Worm (Caenorhabditis elegans) whole organism, L4 larva: ENCODE data around the gene T05B4.10.
A peak's percentile ranks its signal among the peaks of the same experiment; 100 is the strongest.

ENCODE experiments used
- ama-1 ChIP-seq: fragments of 150-350 bp; optimal IDR thresholded peaks from 2 replicates; lab custom pipeline; 2014; ENCODE audit warnings: inconsistent platforms, mixed read lengths
- ceh-20 ChIP-seq: fragments of 200-800 bp; sonication (Bioruptor generic); IDR thresholded peaks from 2 replicates; pipeline ENCODE4 v1.3.6; 2022; ENCODE audit warnings: missing genetic modification reagents, missing genetic modification characterization, missing compliant biosample characterization
- fkh-10 ChIP-seq: fragments of 150-350 bp; optimal IDR thresholded peaks from 2 replicates; lab custom pipeline; 2014; ENCODE audit warnings: missing biosample characterization, missing genetic modification reagents, missing genetic modification characterization
- nhr-41 ChIP-seq: fragments of 200-800 bp; sonication (Bioruptor generic); IDR thresholded peaks from 2 replicates; pipeline ENCODE4 v1.3.6; 2022; ENCODE audit warnings: missing genetic modification reagents, missing genetic modification characterization, missing compliant biosample characterization
- zag-1 ChIP-seq: fragments of 150-350 bp; optimal IDR thresholded peaks from 2 replicates; lab custom pipeline; 2014; ENCODE audit warnings: missing biosample characterization, missing genetic modification characterization
- zip-2 ChIP-seq: fragments of 150-350 bp; optimal IDR thresholded peaks from 2 replicates; lab custom pipeline; 2014; ENCODE audit warnings: missing biosample characterization, missing genetic modification characterization
- ztf-11 ChIP-seq: fragments of 150-350 bp; optimal IDR thresholded peaks from 2 replicates; lab custom pipeline; 2014; ENCODE audit warnings: missing biosample characterization, missing genetic modification characterization

ce11 chrV:4164504-4164959 is 44.0 kb upstream of the T05B4.10 start, which contains the start of gene Y45G5AM.3:
- TF ChIP-seq ztf-11 (tag; lab: Kevin White, UChicago) (no peak), ama-1 (lab: Kevin White, UChicago) (no peak), ceh-20 (GFP tag; lab: Robert Waterston, UW) (no peak), zip-2 (tag; lab: Kevin White, UChicago) (peak; percentile 96), zag-1 (no peak), nhr-41 (GFP tag; lab: Robert Waterston, UW) (no peak), fkh-10 (no peak)
